Worm (Caenorhabditis elegans) whole organism, L4 larva: ENCODE data around the gene wht-7.

Experiments
- F10B5.3 ChIP-seq: sonication (generic microtip); optimal IDR thresholded peaks from 2 replicates; lab custom pipeline; 2016; ENCODE audit warnings: mild to moderate bottlenecking, missing genetic modification characterization, missing compliant biosample characterization
- F49E8.2 ChIP-seq: sonication (generic microtip); optimal IDR thresholded peaks from 2 replicates; lab custom pipeline; 2016; ENCODE audit warnings: missing compliant biosample characterization, mild to moderate bottlenecking, missing genetic modification characterization, borderline replicate concordance
- R02D3.7 ChIP-seq: fragments of 150-350 bp; sonication (generic microtip); optimal IDR thresholded peaks from 3 replicates; lab custom pipeline; 2014; ENCODE audit warnings: missing biosample characterization, missing genetic modification characterization
- Y105C5A.15 ChIP-seq: fragments of 200-800 bp; sonication (Bioruptor generic); IDR thresholded peaks from 2 replicates; pipeline ENCODE4 v1.3.6; 2022; ENCODE audit warnings: missing genetic modification characterization, missing compliant biosample characterization
- ZK546.5 ChIP-seq, 2 experiments: sonication (generic microtip); optimal IDR thresholded peaks; 2 replicates each; lab custom pipeline; 2017; ENCODE audit warnings: missing biosample characterization in 2 of 2, missing genetic modification characterization in 2 of 2
- ceh-28 ChIP-seq: fragments of 150-350 bp; optimal IDR thresholded peaks from 2 replicates; lab custom pipeline; 2014; ENCODE audit warnings: missing biosample characterization, missing genetic modification reagents, missing genetic modification characterization
- ceh-32 ChIP-seq: sonication (generic microtip); optimal IDR thresholded peaks from 2 replicates; lab custom pipeline; 2016; ENCODE audit warnings: mild to moderate bottlenecking, missing genetic modification characterization, missing compliant biosample characterization; ENCODE audit not compliant: poor library complexity
- ceh-62 ChIP-seq: sonication (generic microtip); optimal IDR thresholded peaks from 2 replicates; lab custom pipeline; 2017; ENCODE audit warnings: missing biosample characterization, missing genetic modification characterization
- daf-16 ChIP-seq, 3 experiments: sonication (generic microtip); optimal IDR thresholded peaks; 2 replicates each; lab custom pipeline; 2016 to 2017; ENCODE audit warnings: missing genetic modification characterization in 3 of 3, missing genetic modification reagents in 3 of 3, mild to moderate bottlenecking in 2 of 3, missing compliant biosample characterization in 2 of 3, missing biosample characterization in 1 of 3, moderate library complexity in 1 of 3
- daf-19 ChIP-seq: fragments of 200-800 bp; sonication (Bioruptor generic); conservative IDR thresholded peaks from 2 replicates; pipeline ENCODE4 v1.3.6; 2022; ENCODE audit warnings: missing genetic modification characterization, missing compliant biosample characterization
- daf-8 ChIP-seq: fragments of 200-800 bp; sonication (Bioruptor generic); IDR thresholded peaks from 2 replicates; pipeline ENCODE4 v1.3.6; 2022; ENCODE audit warnings: missing genetic modification characterization, missing compliant biosample characterization
- dmd-6 ChIP-seq: fragments of 200-800 bp; sonication (Bioruptor generic); IDR thresholded peaks from 2 replicates; pipeline ENCODE4 v1.3.6; 2022; ENCODE audit warnings: missing genetic modification reagents, missing genetic modification characterization, missing compliant biosample characterization
- dmd-9 ChIP-seq: fragments of 200-800 bp; sonication (Bioruptor generic); IDR thresholded peaks from 2 replicates; pipeline ENCODE4 v1.3.6; 2022; ENCODE audit warnings: missing genetic modification reagents, missing genetic modification characterization, missing compliant biosample characterization
- dpl-1 ChIP-seq: fragments of 150-350 bp; optimal IDR thresholded peaks from 2 replicates; lab custom pipeline; 2014; ENCODE audit warnings: missing biosample characterization, missing genetic modification reagents, missing genetic modification characterization
- dve-1 ChIP-seq: sonication (generic microtip); optimal IDR thresholded peaks from 2 replicates; lab custom pipeline; 2017; ENCODE audit warnings: antibody characterized with exemption, mild to moderate bottlenecking, missing genetic modification characterization, missing compliant biosample characterization; ENCODE audit not compliant: insufficient read depth
- egl-27 ChIP-seq: sonication (generic microtip); optimal IDR thresholded peaks from 3 replicates; lab custom pipeline; 2017; ENCODE audit warnings: missing biosample characterization, missing genetic modification reagents, missing genetic modification characterization
- hlh-11 ChIP-seq: fragments of 200-800 bp; sonication (Bioruptor generic); optimal IDR thresholded peaks from 2 replicates; lab custom pipeline; 2018; ENCODE audit warnings: mild to moderate bottlenecking, missing genetic modification characterization, missing compliant biosample characterization
- hlh-30 ChIP-seq: sonication (generic microtip); optimal IDR thresholded peaks from 2 replicates; lab custom pipeline; 2017; ENCODE audit warnings: antibody characterized with exemption, mild to moderate bottlenecking, missing genetic modification characterization, missing compliant biosample characterization; ENCODE audit not compliant: insufficient read depth
- hmg-1.1 ChIP-seq: fragments of 200-800 bp; sonication (Bioruptor generic); IDR thresholded peaks from 2 replicates; pipeline ENCODE4 v1.3.6; 2022; ENCODE audit warnings: missing genetic modification reagents, missing genetic modification characterization, missing compliant biosample characterization
- lim-7 ChIP-seq: fragments of 200-800 bp; sonication (Bioruptor generic); IDR thresholded peaks from 2 replicates; pipeline ENCODE4 v1.3.6; 2022; ENCODE audit warnings: missing genetic modification characterization, missing compliant biosample characterization
- lin-1 ChIP-seq: fragments of 200-800 bp; sonication (Bioruptor generic); IDR thresholded peaks from 2 replicates; pipeline ENCODE4 v1.3.6; 2022; ENCODE audit warnings: missing genetic modification reagents, missing genetic modification characterization, missing compliant biosample characterization
- lin-15B ChIP-seq: fragments of 150-350 bp; sonication (generic microtip); optimal IDR thresholded peaks from 3 replicates; lab custom pipeline; 2014; ENCODE audit warnings: missing biosample characterization, missing genetic modification characterization
- lin-29 ChIP-seq: fragments of 200-800 bp; sonication (Bioruptor generic); IDR thresholded peaks from 2 replicates; pipeline ENCODE4 v1.3.6; 2022; ENCODE audit warnings: missing genetic modification reagents, missing genetic modification characterization, missing compliant biosample characterization
- lir-3 ChIP-seq: sonication (generic microtip); optimal IDR thresholded peaks from 2 replicates; lab custom pipeline; 2016; ENCODE audit warnings: mild to moderate bottlenecking, missing genetic modification characterization, missing compliant biosample characterization
- lsy-2 ChIP-seq, 2 experiments: fragments of 150-350 bp in 1 of 2; sonication (generic microtip) in 1 of 2; optimal IDR thresholded peaks; 2 replicates each; lab custom pipeline; 2014 to 2017; ENCODE audit warnings: missing biosample characterization in 2 of 2, missing genetic modification characterization in 2 of 2
- madf-9 ChIP-seq: fragments of 200-800 bp; sonication (Bioruptor generic); conservative IDR thresholded peaks from 2 replicates; pipeline ENCODE4 v1.3.6; 2022; ENCODE audit warnings: missing genetic modification reagents, missing genetic modification characterization, missing compliant biosample characterization
- mdl-1 ChIP-seq, 2 experiments: fragments of 150-350 bp in 1 of 2; sonication (generic microtip) in 1 of 2; optimal IDR thresholded peaks; 2 replicates each; lab custom pipeline; 2014 to 2017; ENCODE audit warnings: missing biosample characterization in 2 of 2, missing genetic modification characterization in 2 of 2
- mes-2 ChIP-seq: sonication (generic microtip); optimal IDR thresholded peaks from 2 replicates; lab custom pipeline; 2016; ENCODE audit warnings: missing genotype, mild to moderate bottlenecking, missing genetic modification characterization, missing compliant biosample characterization; ENCODE audit not compliant: poor library complexity, severe bottlenecking
- mxl-2 ChIP-seq: fragments of 200-800 bp; sonication (Bioruptor generic); conservative IDR thresholded peaks from 2 replicates; pipeline ENCODE4 v1.3.6; 2022; ENCODE audit warnings: missing genetic modification reagents, missing genetic modification characterization, missing compliant biosample characterization
- mxl-3 ChIP-seq: fragments of 200-800 bp; sonication (Bioruptor generic); optimal IDR thresholded peaks from 2 replicates; lab custom pipeline; 2018; ENCODE audit warnings: mild to moderate bottlenecking, missing genetic modification characterization, missing compliant biosample characterization
- nhr-10 ChIP-seq: fragments of 150-350 bp; optimal IDR thresholded peaks from 2 replicates; lab custom pipeline; 2014; ENCODE audit warnings: missing biosample characterization, missing genetic modification characterization
- nhr-11 ChIP-seq: fragments of 150-350 bp; optimal IDR thresholded peaks from 2 replicates; lab custom pipeline; 2014; ENCODE audit warnings: missing biosample characterization, missing genetic modification characterization
- nhr-111 ChIP-seq: fragments of 200-800 bp; sonication (Bioruptor generic); optimal IDR thresholded peaks from 2 replicates; lab custom pipeline; 2018; ENCODE audit warnings: mild to moderate bottlenecking, missing genetic modification characterization, missing compliant biosample characterization
- nhr-237 ChIP-seq: sonication (generic microtip); optimal IDR thresholded peaks from 2 replicates; lab custom pipeline; 2017; ENCODE audit warnings: missing biosample characterization, missing genetic modification characterization
- nhr-28 ChIP-seq: fragments of 150-350 bp; optimal IDR thresholded peaks from 2 replicates; lab custom pipeline; 2014; ENCODE audit warnings: missing biosample characterization, missing genetic modification characterization
- nhr-42 ChIP-seq: fragments of 200-800 bp; sonication (Bioruptor generic); IDR thresholded peaks from 2 replicates; pipeline ENCODE4 v1.3.6; 2022; ENCODE audit warnings: missing genetic modification characterization, missing compliant biosample characterization
- nhr-6 ChIP-seq: fragments of 150-350 bp; optimal IDR thresholded peaks from 2 replicates; lab custom pipeline; 2014; ENCODE audit warnings: missing biosample characterization, missing genetic modification characterization
- nhr-77 ChIP-seq: fragments of 150-350 bp; optimal IDR thresholded peaks from 2 replicates; lab custom pipeline; 2014; ENCODE audit warnings: missing biosample characterization, missing genetic modification characterization
- php-3 ChIP-seq: fragments of 200-800 bp; sonication (Bioruptor generic); IDR thresholded peaks from 2 replicates; pipeline ENCODE4 v1.3.6; 2022; ENCODE audit warnings: missing genetic modification reagents, missing genetic modification characterization, missing compliant biosample characterization
- pqm-1 ChIP-seq: sonication (generic microtip); optimal IDR thresholded peaks from 2 replicates; lab custom pipeline; 2017; ENCODE audit warnings: missing biosample characterization, missing genetic modification characterization
- saeg-2 ChIP-seq: fragments of 200-800 bp; sonication (Bioruptor generic); IDR thresholded peaks from 2 replicates; pipeline ENCODE4 v1.3.6; 2022; ENCODE audit warnings: missing genetic modification reagents, missing genetic modification characterization, missing compliant biosample characterization
- set-16 ChIP-seq: fragments of 200-800 bp; sonication (Bioruptor generic); IDR thresholded peaks from 2 replicates; pipeline ENCODE4 v1.3.6; 2022; ENCODE audit warnings: missing genetic modification reagents, missing genetic modification characterization, missing compliant biosample characterization
- snpc-1.2 ChIP-seq: fragments of 200-800 bp; sonication (Bioruptor generic); IDR thresholded peaks from 2 replicates; pipeline ENCODE4 v1.3.6; 2022; ENCODE audit warnings: missing genetic modification reagents, missing genetic modification characterization, missing compliant biosample characterization
- snpc-4 ChIP-seq: fragments of 150-350 bp; optimal IDR thresholded peaks from 2 replicates; lab custom pipeline; 2014; ENCODE audit warnings: missing biosample characterization, missing genetic modification characterization
- tag-97 ChIP-seq: fragments of 200-800 bp; sonication (Bioruptor generic); IDR thresholded peaks from 2 replicates; pipeline ENCODE4 v1.3.6; 2022; ENCODE audit warnings: missing genetic modification characterization, missing compliant biosample characterization
- unc-130 ChIP-seq: sonication (generic microtip); optimal IDR thresholded peaks from 2 replicates; lab custom pipeline; 2016; ENCODE audit warnings: missing genetic modification reagents, missing genetic modification characterization, missing compliant biosample characterization
- vab-7 ChIP-seq: fragments of 200-800 bp; sonication (Bioruptor generic); IDR thresholded peaks from 2 replicates; pipeline ENCODE4 v1.3.6; 2022; ENCODE audit warnings: missing genetic modification reagents, missing genetic modification characterization, missing compliant biosample characterization
- zag-1 ChIP-seq: fragments of 150-350 bp; optimal IDR thresholded peaks from 2 replicates; lab custom pipeline; 2014; ENCODE audit warnings: missing biosample characterization, missing genetic modification characterization
- zfp-2 ChIP-seq: sonication (generic microtip); optimal IDR thresholded peaks from 2 replicates; lab custom pipeline; 2016; ENCODE audit warnings: mild to moderate bottlenecking, missing genetic modification characterization, missing compliant biosample characterization
- zfp-3 ChIP-seq: fragments of 200-800 bp; sonication (Bioruptor generic); conservative IDR thresholded peaks from 2 replicates; pipeline ENCODE4 v1.3.6; 2022; ENCODE audit warnings: missing genetic modification reagents, missing genetic modification characterization, missing compliant biosample characterization
- zip-11 ChIP-seq: fragments of 200-800 bp; sonication (Bioruptor generic); IDR thresholded peaks from 2 replicates; pipeline ENCODE4 v1.3.6; 2022; ENCODE audit warnings: missing genetic modification characterization, missing compliant biosample characterization
- ztf-7 ChIP-seq: fragments of 150-350 bp; optimal IDR thresholded peaks from 2 replicates; lab custom pipeline; 2014; ENCODE audit warnings: missing biosample characterization, missing genetic modification characterization

wht-7 gene

ce11 chrIII:6180294-6180693 is 30.9 kb upstream of the wht-7 start (continued):
- TF ChIP-seq hmg-1.1 (GFP tag; lab: Robert Waterston, UW): no peak
- peak; percentile 5 for TF ChIP-seq hlh-30 (tag; lab: Kevin White, UChicago)
- no peak for TF ChIP-seq zip-11 (GFP tag; lab: Robert Waterston, UW)
- TF ChIP-seq lir-3 (tag; lab: Kevin White, UChicago): no peak
- TF ChIP-seq R02D3.7 (tag; lab: Kevin White, UChicago): no peak
- peak; percentile 56 for TF ChIP-seq nhr-28 (tag; lab: Kevin White, UChicago)
- TF ChIP-seq zfp-3 (GFP tag; lab: Robert Waterston, UW): no peak
- peak; percentile 4 for TF ChIP-seq mxl-3 (GFP tag; lab: Kevin White, UChicago)
- TF ChIP-seq F10B5.3: no peak
- no peak for TF ChIP-seq daf-8 (GFP tag; lab: Robert Waterston, UW)
- TF ChIP-seq lim-7 (GFP tag; lab: Robert Waterston, UW): no peak
- no peak for TF ChIP-seq ceh-32 (tag; lab: Kevin White, UChicago)
- TF ChIP-seq set-16 (GFP tag; lab: Robert Waterston, UW): no peak
- no peak for TF ChIP-seq lsy-2 (tag; optimal IDR thresholded peaks at IDR 0.05; lab: Kevin White, UChicago)
- no peak for TF ChIP-seq vab-7 (GFP tag; lab: Robert Waterston, UW)
- TF ChIP-seq dmd-6 (GFP tag; lab: Robert Waterston, UW): peak; percentile 78
- TF ChIP-seq lin-1: peak; percentile 48; the same call in 1 of the 2 replicates
- no peak for TF ChIP-seq zfp-2 (tag; lab: Kevin White, UChicago)
- TF ChIP-seq mdl-1 (tag; optimal IDR thresholded peaks at IDR 0.05; lab: Kevin White, UChicago): peak in 1 of 2 experiments; percentile 64
- TF ChIP-seq nhr-237 (tag; lab: Kevin White, UChicago): no peak
- no peak for TF ChIP-seq nhr-10
- TF ChIP-seq ztf-7 (tag; lab: Kevin White, UChicago): no peak
- TF ChIP-seq nhr-6 (tag; lab: Kevin White, UChicago): no peak
- TF ChIP-seq ZK546.5 (tag; optimal IDR thresholded peaks at IDR 0.05; lab: Kevin White, UChicago): no peak
- no peak for TF ChIP-seq snpc-1.2 (GFP tag; lab: Robert Waterston, UW)
- peak; percentile 89 for TF ChIP-seq dve-1
- TF ChIP-seq dpl-1 (GFP tag; lab: Kevin White, UChicago): no peak
- TF ChIP-seq php-3 (GFP tag; lab: Robert Waterston, UW): peak; percentile 82
- TF ChIP-seq nhr-42: no peak
- no peak for TF ChIP-seq saeg-2 (GFP tag; lab: Robert Waterston, UW)
- no peak for TF ChIP-seq F49E8.2 (tag; lab: Kevin White, UChicago)
- no peak for TF ChIP-seq lin-29 (GFP tag; lab: Robert Waterston, UW)
- TF ChIP-seq mes-2: no peak
- no peak for TF ChIP-seq mxl-2
- no peak for TF ChIP-seq unc-130 (GFP tag; lab: Kevin White, UChicago)
- TF ChIP-seq hlh-11: peak; percentile 78
- no peak for TF ChIP-seq daf-16 (GFP tag; optimal IDR thresholded peaks at IDR 0.05; lab: Kevin White, UChicago)
- peak; percentile 72 for TF ChIP-seq daf-16 (tag; optimal IDR thresholded peaks at IDR 0.05; lab: Kevin White, UChicago)
- TF ChIP-seq ceh-62: no peak
- no peak for TF ChIP-seq egl-27 (tag; lab: Kevin White, UChicago)
- TF ChIP-seq nhr-111 (GFP tag; lab: Kevin White, UChicago): no peak
- TF ChIP-seq tag-97 (GFP tag; lab: Robert Waterston, UW): no peak
- no peak for TF ChIP-seq zag-1 (tag; lab: Kevin White, UChicago)
- TF ChIP-seq ceh-28 (tag; lab: Kevin White, UChicago): no peak
- TF ChIP-seq daf-19: no peak
- TF ChIP-seq madf-9: no peak
- no peak for TF ChIP-seq lin-15B (tag; lab: Kevin White, UChicago)
- peak; percentile 20 for TF ChIP-seq nhr-77
- no peak for TF ChIP-seq snpc-4 (tag; lab: Kevin White, UChicago)
- no peak for TF ChIP-seq dmd-9
- no peak for TF ChIP-seq Y105C5A.15 (GFP tag; lab: Robert Waterston, UW)
- TF ChIP-seq nhr-11 (tag; lab: Kevin White, UChicago): no peak
- TF ChIP-seq pqm-1: peak; percentile 67
